Fruit fly (Drosophila melanogaster) whole organism: Measurements from ENCODE around the gene Est-6.

ENCODE experiments used
- CG8478 ChIP-seq: fragments of >200 bp; optimal IDR thresholded peaks from 2 replicates; lab custom pipeline; 2018; ENCODE audit warnings: inconsistent platforms
- EcR ChIP-seq, 2 experiments: fragments of >200 bp; optimal IDR thresholded peaks; 2 replicates each; lab custom pipeline; 2017; ENCODE audit warnings: missing biosample characterization in 2 of 2, missing genetic modification characterization in 2 of 2, missing genetic modification reagents in 2 of 2
- pan ChIP-seq: fragments of >200 bp; optimal IDR thresholded peaks from 2 replicates; lab custom pipeline; 2017
- psq ChIP-seq: fragments of >200 bp; optimal IDR thresholded peaks from 2 replicates; lab custom pipeline; 2017

DNA sequence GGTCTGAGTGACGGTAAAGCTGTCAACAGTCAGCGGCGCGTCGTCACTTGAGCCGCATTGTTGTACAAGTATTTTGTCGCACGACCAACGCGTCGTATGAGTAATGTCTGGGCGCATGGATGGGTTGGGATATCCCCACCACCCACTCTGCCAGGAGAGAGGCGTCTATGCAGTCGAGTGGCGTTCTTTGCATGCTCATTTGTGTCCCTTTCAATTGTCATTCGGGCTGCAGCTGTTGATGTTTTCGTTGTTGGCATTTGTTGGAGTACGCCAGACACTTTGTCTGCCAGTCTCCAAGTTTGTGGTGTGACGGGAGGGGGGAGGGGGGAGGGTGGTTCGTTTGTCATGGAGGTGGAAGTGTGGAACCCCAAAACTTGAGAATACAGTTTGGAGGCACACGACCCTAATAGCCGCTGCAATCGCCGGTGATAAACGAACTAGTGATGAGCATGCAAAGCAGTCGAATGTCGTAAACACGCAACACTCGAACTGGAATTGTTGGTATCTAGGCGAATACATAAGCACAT, 26.4 kb upstream of the Est-6 start:
- TF ChIP-seq EcR (GFP tag; optimal IDR thresholded peaks at IDR 0.05; lab: Kevin White, UChicago) (no peak), CG8478 (no peak), pan (lab: Kevin White, UChicago) (no peak), psq (no peak)
